Worm (Caenorhabditis elegans): ENCODE results near the gene rabx-5.
A peak's percentile ranks its signal among the peaks of the same experiment; 100 is the strongest.

The rabx-5 gene

DNA sequence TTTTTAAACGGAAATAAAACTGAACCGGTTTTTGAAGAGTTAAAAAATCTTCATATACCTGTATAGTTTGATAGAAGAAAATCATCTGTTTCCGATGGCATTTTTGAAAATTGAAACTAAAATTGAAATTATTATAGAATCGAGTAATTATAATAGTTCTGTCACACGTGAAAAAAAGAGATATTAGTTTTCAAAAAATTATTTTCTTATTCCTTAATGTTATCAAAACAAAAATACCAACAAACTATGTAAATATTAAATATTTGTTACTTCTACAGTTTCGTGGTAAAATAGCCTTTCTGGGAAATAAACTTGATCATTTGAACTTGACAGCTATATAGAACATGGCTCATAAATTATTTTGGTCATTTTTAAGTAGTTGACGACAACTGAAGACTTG is 23.9 kb downstream of the rabx-5 start, which contains the start of gene swt-4 (continued):
- TF ChIP-seq lin-35 (GFP tag; optimal IDR thresholded peaks at IDR 0.05), result no peak
- no peak for TF ChIP-seq ceh-40 (GFP tag; IDR thresholded peaks at IDR 0.05)
- no peak for TF ChIP-seq lin-54 (GFP tag; optimal IDR thresholded peaks at IDR 0.05)
- no peak for TF ChIP-seq egrh-3 (GFP tag; IDR thresholded peaks at IDR 0.05)
- TF ChIP-seq bed-2 (GFP tag; IDR thresholded peaks at IDR 0.05), result no peak

DNA sequence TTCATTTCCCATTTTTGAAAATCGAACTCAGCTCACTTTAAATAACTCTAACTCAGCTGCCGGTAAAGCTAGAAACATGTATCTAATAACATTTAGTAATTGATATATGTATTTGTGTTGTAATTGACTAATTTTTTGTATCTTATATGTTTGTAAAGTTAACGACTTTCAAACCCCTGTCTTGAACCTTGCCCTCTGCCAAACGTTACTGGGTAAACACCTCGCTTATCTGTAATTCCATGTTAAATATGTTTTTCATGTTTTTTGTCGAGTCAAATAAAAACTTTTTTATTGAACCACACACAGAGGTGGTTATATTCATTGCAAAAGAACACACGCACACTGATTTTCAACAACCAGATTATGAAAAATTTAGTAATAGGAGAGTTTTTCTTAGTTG is 24.6 kb downstream of the rabx-5 start:
- TF ChIP-seq nhr-90 (tag; optimal IDR thresholded peaks at IDR 0.05), result no peak
- TF ChIP-seq lir-1 (GFP tag; conservative IDR thresholded peaks at IDR 0.05), result no peak
- TF ChIP-seq nfyb-1 (GFP tag; IDR thresholded peaks at IDR 0.05), result no peak
- TF ChIP-seq F52B5.7 (tag; optimal IDR thresholded peaks at IDR 0.05), result no peak
- TF ChIP-seq ccch-3 (GFP tag; optimal IDR thresholded peaks at IDR 0.05), result no peak
- TF ChIP-seq ceh-79 (tag; optimal IDR thresholded peaks at IDR 0.05), result no peak
- TF ChIP-seq ceh-27 (GFP tag; optimal IDR thresholded peaks at IDR 0.05), result no peak
- no peak for TF ChIP-seq hmg-1.2 (GFP tag; IDR thresholded peaks at IDR 0.05)
- no peak for TF ChIP-seq akir-1 (GFP tag; optimal IDR thresholded peaks at IDR 0.05)
- no peak for TF ChIP-seq Y79H2A.3 (GFP tag; conservative IDR thresholded peaks at IDR 0.05)
- TF ChIP-seq atf-7 (tag; optimal IDR thresholded peaks at IDR 0.05), result no peak
- no peak for TF ChIP-seq attf-3 (GFP tag; conservative IDR thresholded peaks at IDR 0.05)
- no peak for TF ChIP-seq hrde-1 (tag; optimal IDR thresholded peaks at IDR 0.05; ENCODE audit: borderline replicate concordance)
- TF ChIP-seq hlh-26 (GFP tag; conservative IDR thresholded peaks at IDR 0.05), result no peak
- TF ChIP-seq lin-26 (GFP tag; IDR thresholded peaks at IDR 0.05), result no peak
- no peak for TF ChIP-seq ekl-4 (GFP tag; IDR thresholded peaks at IDR 0.05)
- no peak for TF ChIP-seq xnd-1 (tag; optimal IDR thresholded peaks at IDR 0.05)
- no peak for TF ChIP-seq nfya-1 (tag; optimal IDR thresholded peaks at IDR 0.05; ENCODE audit: borderline replicate concordance, insufficient read depth)

DNA sequence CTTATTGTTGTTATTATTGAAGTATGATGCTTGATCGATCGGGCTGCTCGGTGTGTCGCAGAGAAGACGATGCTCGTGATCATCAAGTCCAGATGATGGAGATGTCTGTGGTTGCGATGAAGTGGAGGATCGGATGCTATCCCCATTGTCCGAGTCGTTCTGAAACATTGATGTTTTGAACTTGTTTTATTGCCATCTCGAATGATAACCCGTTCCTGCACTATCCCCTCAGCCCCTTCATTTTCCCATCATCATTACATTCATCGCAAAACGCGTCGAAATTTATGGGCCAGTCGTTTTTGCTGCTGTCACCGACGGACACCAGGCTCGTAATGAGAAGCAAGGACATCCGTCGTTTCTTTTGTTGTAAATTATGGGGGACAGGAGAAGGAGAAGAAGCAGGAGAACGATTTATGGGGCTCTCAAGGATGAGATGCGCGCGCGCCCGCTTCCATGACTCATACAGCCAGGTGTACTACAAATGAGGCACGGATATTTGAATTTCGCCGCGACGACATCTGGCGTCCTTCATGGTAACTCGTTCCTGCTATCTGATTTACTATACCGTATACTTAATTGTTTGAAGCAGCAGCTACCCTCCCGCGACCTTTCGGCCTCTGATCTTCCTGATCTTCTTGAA is 26.8 kb downstream of the rabx-5 start:
- TF ChIP-seq nfyb-1 (GFP tag; IDR thresholded peaks at IDR 0.05), result no peak
- no peak for TF ChIP-seq lin-35 (GFP tag; optimal IDR thresholded peaks at IDR 0.05)
- TF ChIP-seq dox-1 (GFP tag; IDR thresholded peaks at IDR 0.05), result no peak
- no peak for TF ChIP-seq ZK185.1 (tag; optimal IDR thresholded peaks at IDR 0.05; ENCODE audit: poor library complexity, severe bottlenecking)
- TF ChIP-seq nhr-27 (tag; optimal IDR thresholded peaks at IDR 0.05), result no peak
- TF ChIP-seq D2030.7 (GFP tag; IDR thresholded peaks at IDR 0.05), result no peak
- no peak for TF ChIP-seq F37B4.10 (GFP tag; IDR thresholded peaks at IDR 0.05)
- TF ChIP-seq akir-1 (GFP tag; optimal IDR thresholded peaks at IDR 0.05), result no peak
- TF ChIP-seq F33H1.4 (GFP tag; IDR thresholded peaks at IDR 0.05), result no peak
- TF ChIP-seq let-526 (GFP tag; IDR thresholded peaks at IDR 0.05), result no peak
- no peak for TF ChIP-seq atf-7 (tag; optimal IDR thresholded peaks at IDR 0.05)
- TF ChIP-seq Y95B8A.8 (GFP tag; IDR thresholded peaks at IDR 0.05), result no peak
- TF ChIP-seq him-1 (tag; optimal IDR thresholded peaks at IDR 0.05), result no peak

DNA sequence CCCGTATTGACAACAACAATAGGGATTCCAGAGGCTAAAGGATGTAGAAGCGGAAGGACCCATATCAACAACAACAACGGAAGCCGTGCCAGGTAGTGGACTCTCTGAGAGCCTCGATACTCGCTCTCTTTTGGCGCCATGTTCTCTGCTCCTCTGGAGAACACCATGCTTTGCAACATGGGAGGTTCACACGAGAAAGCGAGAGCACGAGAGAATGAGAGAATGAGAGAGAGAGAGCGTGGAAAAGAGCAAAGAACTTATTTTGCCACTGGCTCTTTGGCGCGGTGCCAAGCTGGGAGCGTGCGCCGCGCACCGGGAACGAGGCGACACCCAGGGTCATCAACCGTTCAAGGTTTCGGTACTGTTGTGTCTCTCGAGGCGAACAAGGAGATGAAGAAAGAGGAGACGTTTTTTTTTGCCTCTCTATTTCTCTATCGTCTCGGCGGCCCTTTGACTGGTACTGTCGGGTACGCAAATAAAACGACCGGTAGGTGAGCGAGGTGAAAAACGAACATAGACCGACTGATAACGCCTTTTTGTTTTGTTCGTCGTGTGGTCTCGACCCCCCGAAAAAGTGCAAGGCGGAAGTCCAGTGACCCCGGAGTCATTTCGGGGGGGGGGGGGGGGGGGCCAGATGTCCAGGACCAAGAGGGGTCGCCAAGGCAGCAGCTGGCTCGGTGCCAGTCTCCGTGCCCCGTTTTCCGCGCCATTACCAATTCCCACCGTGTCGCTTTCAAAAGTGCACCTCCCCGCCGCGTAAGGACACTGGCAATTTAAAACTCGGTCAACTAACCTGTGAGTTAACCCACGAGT is 27.6 kb downstream of the rabx-5 start, which contains the start of gene Y39A1A.10:
Gene Y39A1A.10 (plus strand): TSS at position 139 of the 813 bp plus-strand sequence.
- peak; percentile 95 for TF ChIP-seq egrh-3 (GFP tag; IDR thresholded peaks at IDR 0.05)
- TF ChIP-seq nhr-27 (tag; optimal IDR thresholded peaks at IDR 0.05), result no peak
- TF ChIP-seq ceh-58 (GFP tag; IDR thresholded peaks at IDR 0.05), result 0 out of 2 replicates have a peak, but pooled peaks have one; percentile 74
- TF ChIP-seq repo-1 (tag; optimal IDR thresholded peaks at IDR 0.05), result no peak
- no peak for TF ChIP-seq die-1 (tag; optimal IDR thresholded peaks at IDR 0.05)
- peak; percentile 84 for TF ChIP-seq zfh-2 (GFP tag; conservative IDR thresholded peaks at IDR 0.05)
- no peak for TF ChIP-seq cebp-1 (GFP tag; IDR thresholded peaks at IDR 0.05)
- TF ChIP-seq cebp-1 (tag; optimal IDR thresholded peaks at IDR 0.05), result peak; percentile 4
- TF ChIP-seq nfyb-1 (GFP tag; IDR thresholded peaks at IDR 0.05), result 0 out of 2 replicates have a peak, but pooled peaks have one; percentile 54
- TF ChIP-seq lin-26 (GFP tag; IDR thresholded peaks at IDR 0.05), result 0 out of 2 replicates have a peak, but pooled peaks have one; percentile 11
